Worm (Caenorhabditis elegans) whole organism, young adult: Measurements from ENCODE around the gene Y116A8A.6.

ENCODE experiments used
- K12H6.12 ChIP-seq: fragments of 200-800 bp; sonication (Bioruptor generic); optimal IDR thresholded peaks from 2 replicates; lab custom pipeline; 2018; ENCODE audit warnings: mild to moderate bottlenecking, missing genetic modification characterization, missing compliant biosample characterization
- Y56A3A.18 ChIP-seq: fragments of 200-800 bp; sonication (Bioruptor generic); IDR thresholded peaks from 2 replicates; pipeline ENCODE4 v1.3.6; 2022; ENCODE audit warnings: missing genetic modification reagents, missing genetic modification characterization, missing compliant biosample characterization
- akir-1 ChIP-seq: fragments of 200-800 bp; sonication (Bioruptor generic); optimal IDR thresholded peaks from 2 replicates; lab custom pipeline; 2018; ENCODE audit warnings: mild to moderate bottlenecking, missing genetic modification characterization, moderate library complexity, missing compliant biosample characterization
- ama-1 ChIP-seq, 3 experiments: fragments of 150-350 bp in 1 of 3; sonication (generic microtip) in 2 of 3; optimal IDR thresholded peaks; 2 replicates each; lab custom pipeline; 2014 to 2018; ENCODE audit warnings: missing biosample characterization in 2 of 3, missing genetic modification characterization in 2 of 3, missing genetic modification reagents in 2 of 3
- bed-1 ChIP-seq: fragments of 200-800 bp; sonication (Bioruptor generic); IDR thresholded peaks from 2 replicates; pipeline ENCODE4 v1.3.6; 2022; ENCODE audit warnings: missing genetic modification reagents, missing genetic modification characterization, missing compliant biosample characterization
- bed-2 ChIP-seq: fragments of 200-800 bp; sonication (Bioruptor generic); IDR thresholded peaks from 2 replicates; pipeline ENCODE4 v1.3.6; 2022; ENCODE audit warnings: missing genetic modification reagents, missing genetic modification characterization, missing compliant biosample characterization
- ceh-100 ChIP-seq: fragments of 200-800 bp; sonication (Bioruptor generic); IDR thresholded peaks from 2 replicates; pipeline ENCODE4 v1.3.6; 2022; ENCODE audit warnings: missing genetic modification reagents, missing genetic modification characterization, missing compliant biosample characterization
- hrde-1 ChIP-seq: sonication (generic microtip); optimal IDR thresholded peaks from 2 replicates; lab custom pipeline; 2016; ENCODE audit warnings: missing genetic modification characterization, mild to moderate bottlenecking, missing compliant biosample characterization, moderate library complexity, missing genotype, missing genetic modification reagents, borderline replicate concordance
- hsf-1 ChIP-seq: fragments of 200-800 bp; sonication (Bioruptor generic); IDR thresholded peaks from 2 replicates; pipeline ENCODE4 v1.3.6; 2022; ENCODE audit warnings: missing genetic modification reagents, missing genetic modification characterization, missing compliant biosample characterization
- nhr-90 ChIP-seq: sonication (generic microtip); optimal IDR thresholded peaks from 2 replicates; lab custom pipeline; 2016; ENCODE audit warnings: missing genotype, mild to moderate bottlenecking, missing genetic modification characterization, missing compliant biosample characterization
- pha-4 ChIP-seq: fragments of 150-350 bp; sonication (generic microtip); optimal IDR thresholded peaks from 2 replicates; lab custom pipeline; 2014; ENCODE audit warnings: missing biosample characterization, missing genetic modification reagents, missing genetic modification characterization
- repo-1 ChIP-seq: sonication (generic microtip); optimal IDR thresholded peaks from 2 replicates; lab custom pipeline; 2017; ENCODE audit warnings: mild to moderate bottlenecking, missing genetic modification characterization, missing compliant biosample characterization
- sdz-38 ChIP-seq: sonication (generic microtip); optimal IDR thresholded peaks from 2 replicates; lab custom pipeline; 2016; ENCODE audit warnings: missing genotype, missing genetic modification characterization, missing compliant biosample characterization

DNA sequence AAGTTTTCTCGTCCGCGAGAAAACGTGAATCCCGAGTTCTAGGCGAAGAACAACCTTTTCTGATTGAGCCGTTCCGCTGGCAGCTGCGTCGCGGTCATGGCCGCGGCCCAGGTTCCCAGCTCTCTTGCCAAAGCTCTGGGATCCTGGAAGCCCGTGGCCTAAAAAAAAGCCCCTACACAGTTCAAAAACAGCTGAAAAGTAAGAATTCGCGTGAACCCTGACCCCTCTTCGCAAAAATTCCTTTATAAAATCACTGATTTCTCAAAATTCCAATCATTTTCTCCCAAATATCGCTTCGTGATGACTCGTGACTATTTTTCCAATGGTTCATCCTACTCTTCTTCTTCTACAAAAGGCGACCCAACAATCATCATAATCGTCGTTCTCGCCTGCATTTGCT is 38.6 kb upstream of the Y116A8A.6 start, which contains the start of gene T06A10.107:
- TF ChIP-seq ceh-100 (no peak), pha-4 (tag; lab: Kevin White, UChicago) (no peak), Y56A3A.18 (GFP tag; lab: Robert Waterston, UW) (no peak), repo-1 (no peak), hrde-1 (no peak), bed-1 (GFP tag; lab: Robert Waterston, UW) (no peak), ama-1 (optimal IDR thresholded peaks at IDR 0.05; lab: Kevin White, UChicago) (no peak), ama-1 (GFP tag; optimal IDR thresholded peaks at IDR 0.05; lab: Kevin White, UChicago) (no peak), K12H6.12 (tag; lab: Kevin White, UChicago) (no peak), sdz-38 (no peak), bed-2 (GFP tag; lab: Robert Waterston, UW) (no peak), nhr-90 (tag; lab: Kevin White, UChicago) (no peak), akir-1 (GFP tag; lab: Kevin White, UChicago) (no peak), hsf-1 (no peak)
